Fruit fly (Drosophila melanogaster): ENCODE data around the gene gammaSnap2.

DNA sequence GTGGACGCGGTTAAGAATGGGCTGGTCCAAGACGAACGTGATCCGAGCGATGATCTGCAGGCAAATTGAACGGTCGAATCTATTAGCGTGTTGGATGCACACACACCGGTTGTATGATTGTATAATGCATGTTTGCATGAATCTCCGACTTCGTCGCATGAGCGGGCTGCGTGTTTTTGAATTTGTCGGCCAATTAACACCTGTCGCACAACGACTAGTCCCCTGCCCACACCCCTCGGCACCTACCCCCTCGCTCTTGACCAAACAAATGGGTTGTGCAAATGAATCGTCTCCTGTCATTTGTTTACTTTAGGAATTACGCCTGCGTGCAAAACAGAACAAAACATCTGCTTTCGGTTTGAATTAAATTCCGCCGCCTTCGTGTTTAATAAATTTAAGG, 13.8 kb upstream of the gammaSnap2 start:
- TF ChIP-seq az2 (GFP tag; optimal IDR thresholded peaks at IDR 0.05): no peak
- no peak for TF ChIP-seq CG6689 (GFP tag; IDR thresholded peaks at IDR 0.05)
- no peak for TF ChIP-seq ind (GFP tag; optimal IDR thresholded peaks at IDR 0.05)
- TF ChIP-seq gem (tag; optimal IDR thresholded peaks at IDR 0.05): no peak
- no peak for TF ChIP-seq CG17328 (GFP tag; IDR thresholded peaks at IDR 0.05)
- no peak for TF ChIP-seq grn (GFP tag; optimal IDR thresholded peaks at IDR 0.05)
- TF ChIP-seq CG9215 (GFP tag; IDR thresholded peaks at IDR 0.05): no peak
- TF ChIP-seq CG12236 (GFP tag; optimal IDR thresholded peaks at IDR 0.05): no peak
- TF ChIP-seq pzg (GFP tag; optimal IDR thresholded peaks at IDR 0.05): no peak

All from whole organism, embryonic.